Fruit fly (Drosophila melanogaster) whole organism, embryonic: ENCODE results near the gene pxb.
A peak's percentile ranks its signal among the peaks of the same experiment; 100 is the strongest.

Experiments
- Abd-B ChIP-seq: fragments of 200-800 bp; sonication (Bioruptor generic); optimal IDR thresholded peaks from 2 replicates; lab custom pipeline; 2018; ENCODE audit warnings: missing biosample characterization, mild to moderate bottlenecking, missing genetic modification characterization, moderate library complexity
- Antp ChIP-seq: fragments of 200-800 bp; sonication (Bioruptor generic); optimal IDR thresholded peaks from 3 replicates; lab custom pipeline; 2016; ENCODE audit warnings: missing biosample characterization, missing genetic modification characterization
- BEAF-32 ChIP-seq: fragments of 200-800 bp; sonication (Bioruptor generic); optimal IDR thresholded peaks from 3 replicates; lab custom pipeline; 2017; ENCODE audit warnings: missing biosample characterization, missing genetic modification characterization, mild to moderate bottlenecking, moderate library complexity, missing genetic modification reagents
- CG10462 ChIP-seq: fragments of 200-800 bp; sonication (Bioruptor generic); optimal IDR thresholded peaks from 2 replicates; lab custom pipeline; 2016; ENCODE audit warnings: missing biosample characterization, missing genetic modification characterization
- CG10654 ChIP-seq: fragments of 200-800 bp; sonication (Bioruptor generic); optimal IDR thresholded peaks from 2 replicates; lab custom pipeline; 2016; ENCODE audit warnings: missing biosample characterization, missing genetic modification characterization
- CG11504 ChIP-seq: fragments of 200-800 bp; sonication (Bioruptor generic); optimal IDR thresholded peaks from 3 replicates; lab custom pipeline; 2019; ENCODE audit warnings: missing biosample characterization, mild to moderate bottlenecking, missing genetic modification characterization, moderate library complexity
- CG12744 ChIP-seq: fragments of 200-800 bp; sonication (Bioruptor generic); optimal IDR thresholded peaks from 2 replicates; lab custom pipeline; 2016; ENCODE audit warnings: missing biosample characterization, missing genetic modification characterization
- CG13296 ChIP-seq: fragments of 200-800 bp; sonication (Bioruptor generic); optimal IDR thresholded peaks from 3 replicates; lab custom pipeline; 2018; ENCODE audit warnings: missing biosample characterization, mild to moderate bottlenecking, missing genetic modification characterization
- CG17359 ChIP-seq: fragments of 200-800 bp; sonication (Bioruptor generic); optimal IDR thresholded peaks from 3 replicates; lab custom pipeline; 2018; ENCODE audit warnings: missing biosample characterization, mild to moderate bottlenecking, missing genetic modification characterization, moderate library complexity
- CG17802 ChIP-seq: fragments of 200-800 bp; sonication (Bioruptor generic); optimal IDR thresholded peaks from 2 replicates; lab custom pipeline; 2018; ENCODE audit warnings: missing biosample characterization, mild to moderate bottlenecking, missing genetic modification characterization, moderate library complexity
- CG18476 ChIP-seq: fragments of 200-800 bp; sonication (Bioruptor generic); optimal IDR thresholded peaks from 2 replicates; lab custom pipeline; 2016; ENCODE audit warnings: missing biosample characterization, mild to moderate bottlenecking, missing genetic modification characterization
- CG2199 ChIP-seq: fragments of 200-800 bp; sonication (Bioruptor generic); IDR thresholded peaks from 3 replicates; pipeline ENCODE4 v1.3.6; 2022; ENCODE audit warnings: missing biosample characterization, missing genetic modification characterization
- CG2202 ChIP-seq: fragments of 200-800 bp; sonication (Bioruptor generic); optimal IDR thresholded peaks from 2 replicates; lab custom pipeline; 2018; ENCODE audit warnings: missing biosample characterization, mild to moderate bottlenecking, missing genetic modification characterization
- CG31388 ChIP-seq: fragments of 200-800 bp; sonication (Bioruptor generic); optimal IDR thresholded peaks from 2 replicates; lab custom pipeline; 2016; ENCODE audit warnings: missing biosample characterization, missing genetic modification characterization
- CG31441 ChIP-seq: fragments of 200-800 bp; sonication (Bioruptor generic); IDR thresholded peaks from 2 replicates; pipeline ENCODE4 v1.3.6; 2022; ENCODE audit warnings: missing biosample characterization, missing genetic modification characterization
- CG33557 ChIP-seq: fragments of 200-800 bp; sonication (Bioruptor generic); optimal IDR thresholded peaks from 2 replicates; lab custom pipeline; 2019; ENCODE audit warnings: missing biosample characterization, mild to moderate bottlenecking, missing genetic modification characterization, moderate library complexity
- CG3838 ChIP-seq: fragments of 200-800 bp; sonication (Bioruptor generic); optimal IDR thresholded peaks from 3 replicates; lab custom pipeline; 2016; ENCODE audit warnings: missing biosample characterization, missing genetic modification characterization
- CG4282 ChIP-seq: fragments of 200-800 bp; sonication (Bioruptor generic); optimal IDR thresholded peaks from 2 replicates; lab custom pipeline; 2016; ENCODE audit warnings: missing biosample characterization, missing genetic modification characterization
- CG4424 ChIP-seq: fragments of 200-800 bp; sonication (Bioruptor generic); optimal IDR thresholded peaks from 3 replicates; lab custom pipeline; 2016; ENCODE audit warnings: missing biosample characterization, missing genetic modification characterization
- CG6689 ChIP-seq: fragments of 200-800 bp; sonication (Bioruptor generic); IDR thresholded peaks from 2 replicates; pipeline ENCODE4 v1.3.6; 2022; ENCODE audit warnings: missing biosample characterization, missing genetic modification characterization
- CG6813 ChIP-seq: fragments of 200-800 bp; sonication (Bioruptor generic); optimal IDR thresholded peaks from 2 replicates; lab custom pipeline; 2017; ENCODE audit warnings: missing biosample characterization, missing genetic modification characterization, mild to moderate bottlenecking, moderate library complexity, missing genetic modification reagents
- CG8765 ChIP-seq: fragments of 200-800 bp; sonication (Bioruptor generic); IDR thresholded peaks from 2 replicates; pipeline ENCODE4 v1.3.6; 2022; ENCODE audit warnings: missing biosample characterization, missing genetic modification characterization
- CG8944 ChIP-seq: fragments of 200-800 bp; sonication (Bioruptor generic); optimal IDR thresholded peaks from 3 replicates; lab custom pipeline; 2016; ENCODE audit warnings: missing biosample characterization, missing genetic modification characterization
- CG9727 ChIP-seq: fragments of 200-800 bp; sonication (Bioruptor generic); optimal IDR thresholded peaks from 3 replicates; lab custom pipeline; 2017; ENCODE audit warnings: missing biosample characterization, mild to moderate bottlenecking, missing genetic modification characterization
- CHES-1-like ChIP-seq: fragments of 200-800 bp; sonication (Bioruptor generic); optimal IDR thresholded peaks from 2 replicates; lab custom pipeline; 2016; ENCODE audit warnings: missing biosample characterization, missing genetic modification characterization
- Camta ChIP-seq: fragments of 200-800 bp; sonication (Bioruptor generic); optimal IDR thresholded peaks from 2 replicates; lab custom pipeline; 2016; ENCODE audit warnings: missing biosample characterization, missing genetic modification characterization
- CoRest ChIP-seq: fragments of 200-800 bp; sonication (Bioruptor generic); optimal IDR thresholded peaks from 3 replicates; lab custom pipeline; 2018; ENCODE audit warnings: missing biosample characterization, mild to moderate bottlenecking, missing genetic modification characterization, moderate library complexity
- D19B ChIP-seq: fragments of 200-800 bp; sonication (Bioruptor generic); optimal IDR thresholded peaks from 2 replicates; lab custom pipeline; 2017; ENCODE audit warnings: missing biosample characterization, mild to moderate bottlenecking, missing genetic modification characterization
- Hand ChIP-seq: fragments of 200-800 bp; sonication (Bioruptor generic); optimal IDR thresholded peaks from 2 replicates; lab custom pipeline; 2017; ENCODE audit warnings: mild to moderate bottlenecking, missing biosample characterization, missing genetic modification reagents, missing genetic modification characterization
- Hmr ChIP-seq: fragments of 200-800 bp; sonication (Bioruptor generic); optimal IDR thresholded peaks from 3 replicates; lab custom pipeline; 2017; ENCODE audit warnings: mild to moderate bottlenecking, missing biosample characterization, missing genetic modification reagents, missing genetic modification characterization
- Hr3 ChIP-seq: fragments of 200-800 bp; sonication (Bioruptor generic); optimal IDR thresholded peaks from 3 replicates; lab custom pipeline; 2016; ENCODE audit warnings: missing biosample characterization, missing genetic modification characterization
- Spps ChIP-seq: fragments of 200-800 bp; sonication (Bioruptor generic); optimal IDR thresholded peaks from 2 replicates; lab custom pipeline; 2018; ENCODE audit warnings: missing biosample characterization, mild to moderate bottlenecking, missing genetic modification characterization
- Ssrp ChIP-seq: fragments of 200-800 bp; sonication (Bioruptor generic); optimal IDR thresholded peaks from 2 replicates; lab custom pipeline; 2018; ENCODE audit warnings: missing biosample characterization, mild to moderate bottlenecking, missing genetic modification characterization, moderate library complexity
- Taf1 ChIP-seq: fragments of 200-800 bp; sonication (Bioruptor generic); IDR thresholded peaks from 2 replicates; pipeline ENCODE4 v1.3.6; 2022; ENCODE audit warnings: missing biosample characterization, missing genetic modification characterization
- az2 ChIP-seq: fragments of 200-800 bp; sonication (Bioruptor generic); optimal IDR thresholded peaks from 3 replicates; lab custom pipeline; 2016; ENCODE audit warnings: missing biosample characterization, missing genetic modification characterization
- crc ChIP-seq: fragments of 200-800 bp; sonication (Bioruptor generic); optimal IDR thresholded peaks from 2 replicates; lab custom pipeline; 2016; ENCODE audit warnings: missing biosample characterization, missing genetic modification characterization
- dm ChIP-seq: fragments of 200-800 bp; sonication (Bioruptor generic); optimal IDR thresholded peaks from 3 replicates; lab custom pipeline; 2016; ENCODE audit warnings: missing biosample characterization, missing genetic modification characterization
- fd102C ChIP-seq: fragments of 200-800 bp; sonication (Bioruptor generic); optimal IDR thresholded peaks from 2 replicates; lab custom pipeline; 2018; ENCODE audit warnings: missing biosample characterization, mild to moderate bottlenecking, missing genetic modification characterization, moderate library complexity
- gem ChIP-seq: fragments of 200-800 bp; sonication (Bioruptor generic); optimal IDR thresholded peaks from 2 replicates; lab custom pipeline; 2019; ENCODE audit warnings: missing biosample characterization, mild to moderate bottlenecking, missing genetic modification characterization, moderate library complexity
- lilli ChIP-seq: fragments of 200-800 bp; sonication (Bioruptor generic); optimal IDR thresholded peaks from 3 replicates; lab custom pipeline; 2016; ENCODE audit warnings: missing biosample characterization, missing genetic modification characterization
- mam ChIP-seq: fragments of 200-800 bp; sonication (Bioruptor generic); optimal IDR thresholded peaks from 3 replicates; lab custom pipeline; 2016; ENCODE audit warnings: missing biosample characterization, missing genetic modification characterization
- nau ChIP-seq: fragments of 200-800 bp; sonication (Bioruptor generic); optimal IDR thresholded peaks from 3 replicates; lab custom pipeline; 2017; ENCODE audit warnings: missing biosample characterization, mild to moderate bottlenecking, missing genetic modification characterization, missing genetic modification reagents
- nom ChIP-seq: fragments of 200-800 bp; sonication (Bioruptor generic); optimal IDR thresholded peaks from 2 replicates; lab custom pipeline; 2017; ENCODE audit warnings: missing biosample characterization, missing genetic modification characterization, mild to moderate bottlenecking, moderate library complexity, missing genetic modification reagents
- onecut ChIP-seq: fragments of 200-800 bp; sonication (Bioruptor generic); IDR thresholded peaks from 2 replicates; pipeline ENCODE4 v1.3.6; 2022; ENCODE audit warnings: missing biosample characterization, missing genetic modification characterization
- phol ChIP-seq: fragments of 200-800 bp; sonication (Bioruptor generic); optimal IDR thresholded peaks from 3 replicates; lab custom pipeline; 2018; ENCODE audit warnings: missing biosample characterization, mild to moderate bottlenecking, missing genetic modification characterization, moderate library complexity
- pum ChIP-seq: fragments of 200-800 bp; sonication (Bioruptor generic); optimal IDR thresholded peaks from 2 replicates; lab custom pipeline; 2016; ENCODE audit warnings: missing biosample characterization, missing genetic modification characterization
- pzg ChIP-seq: fragments of 200-800 bp; sonication (Bioruptor generic); optimal IDR thresholded peaks from 3 replicates; lab custom pipeline; 2018; ENCODE audit warnings: missing biosample characterization, mild to moderate bottlenecking, missing genetic modification characterization, moderate library complexity
- scrt ChIP-seq: fragments of 200-800 bp; sonication (Bioruptor generic); optimal IDR thresholded peaks from 2 replicates; lab custom pipeline; 2018; ENCODE audit warnings: missing biosample characterization, mild to moderate bottlenecking, missing genetic modification characterization, moderate library complexity
- sens-2 ChIP-seq: fragments of 200-800 bp; sonication (Bioruptor generic); IDR thresholded peaks from 2 replicates; pipeline ENCODE4 v1.3.6; 2022; ENCODE audit warnings: missing biosample characterization, missing genetic modification characterization
- seq ChIP-seq: fragments of 200-800 bp; sonication (Bioruptor generic); IDR thresholded peaks from 2 replicates; pipeline ENCODE4 v1.3.6; 2022; ENCODE audit warnings: missing biosample characterization, missing genetic modification characterization
- tio ChIP-seq: fragments of 200-800 bp; sonication (Bioruptor generic); optimal IDR thresholded peaks from 2 replicates; lab custom pipeline; 2017; ENCODE audit warnings: missing biosample characterization, missing genetic modification characterization, inconsistent platforms

pxb gene

dm6 chr3R:15642804-15643203 lies 23.2 kb upstream of the pxb start (continued):
- TF ChIP-seq Antp (peak; percentile 4), CG31441 (GFP tag; lab: Robert Waterston, UW) (peak; percentile 71), CG8765 (GFP tag; lab: Robert Waterston, UW) (peak; percentile 91), fd102C (peak; percentile 79), Abd-B (GFP tag; lab: Kevin White, UChicago) (peak; percentile 38), tio (GFP tag; lab: Kevin White, UChicago) (peak; percentile 41), CG12744 (GFP tag; lab: Kevin White, UChicago) (peak; percentile 9), onecut (GFP tag; lab: Robert Waterston, UW) (0 out of 2 replicates have a peak, but pooled peaks have one; percentile 18), nom (peak; percentile 76), CG8944 (GFP tag; lab: Kevin White, UChicago) (peak; percentile 40), crc (no peak), CG9727 (GFP tag; lab: Kevin White, UChicago) (peak; percentile 92), CG6813 (GFP tag; lab: Kevin White, UChicago) (peak; percentile 61), CG4424 (peak; percentile 65), mam (peak; percentile 1), CHES-1-like (GFP tag; lab: Kevin White, UChicago) (peak; percentile 17), D19B (GFP tag; lab: Kevin White, UChicago) (no peak), CG33557 (GFP tag; lab: Kevin White, UChicago) (peak; percentile 3), CG2202 (peak; percentile 24), seq (GFP tag; lab: Robert Waterston, UW) (no peak), CG3838 (GFP tag; lab: Kevin White, UChicago) (no peak), pzg (GFP tag; lab: Kevin White, UChicago) (no peak), Hr3 (GFP tag; lab: Kevin White, UChicago) (peak; percentile 31), Hmr (GFP tag; lab: Kevin White, UChicago) (no peak), lilli (GFP tag; lab: Kevin White, UChicago) (peak; percentile 21), az2 (peak; percentile 47), Spps (tag; lab: Kevin White, UChicago) (peak; percentile 60), Hand (GFP tag; lab: Kevin White, UChicago) (no peak), sens-2 (GFP tag; lab: Robert Waterston, UW) (peak; percentile 53; the same call in 1 of the 2 replicates), gem (peak; percentile 64), CG6689 (peak; percentile 73), BEAF-32 (GFP tag; lab: Kevin White, UChicago) (no peak), CG17802 (no peak), phol (tag; lab: Kevin White, UChicago) (peak; percentile 74), CG2199 (GFP tag; lab: Robert Waterston, UW) (0 out of 3 replicates have a peak, but pooled peaks have one; percentile 49), CG4282 (GFP tag; lab: Kevin White, UChicago) (no peak), pum (GFP tag; lab: Kevin White, UChicago) (peak; percentile 34), Taf1 (GFP tag; lab: Robert Waterston, UW) (no peak), Camta (GFP tag; lab: Kevin White, UChicago) (peak; percentile 26), CG18476 (GFP tag; lab: Kevin White, UChicago) (peak; percentile 46), scrt (GFP tag; lab: Kevin White, UChicago) (no peak), CG10654 (peak; percentile 13), CG10462 (GFP tag; lab: Kevin White, UChicago) (peak; percentile 13), nau (GFP tag; lab: Kevin White, UChicago) (no peak), CG11504 (peak; percentile 23), dm (peak; percentile 29), CG31388 (no peak), CG13296 (GFP tag; lab: Kevin White, UChicago) (no peak), Ssrp (tag; lab: Kevin White, UChicago) (peak; percentile 23), CoRest (tag; lab: Kevin White, UChicago) (peak; percentile 21), CG17359 (tag; lab: Kevin White, UChicago) (peak; percentile 29)
